Fruit fly (Drosophila melanogaster): ENCODE measurements around the gene cype.

cype gene

dm6 chr2L:5324958-5325850, 1.8 kb upstream of the cype start:
- TF ChIP-seq cic (GFP tag; optimal IDR thresholded peaks at IDR 0.05): peak; percentile 56
- TF ChIP-seq CG11617 (GFP tag; optimal IDR thresholded peaks at IDR 0.05): peak; percentile 21
- TF ChIP-seq Crg-1 (GFP tag; optimal IDR thresholded peaks at IDR 0.05): peak; percentile 60
- TF ChIP-seq CG14711 (tag; optimal IDR thresholded peaks at IDR 0.05): peak; percentile 30
- no peak for TF ChIP-seq cnc (optimal IDR thresholded peaks at IDR 0.05)
- TF ChIP-seq Hr96 (GFP tag; optimal IDR thresholded peaks at IDR 0.05): no peak
- TF ChIP-seq CG12768 (GFP tag; optimal IDR thresholded peaks at IDR 0.05): peak; percentile 49
- peak; percentile 8 for TF ChIP-seq Clk (GFP tag; optimal IDR thresholded peaks at IDR 0.05)
- TF ChIP-seq CG7101 (tag; optimal IDR thresholded peaks at IDR 0.05): peak; percentile 26
- TF ChIP-seq kay (GFP tag; ENCODE audit: borderline replicate concordance): no peak
- peak; percentile 78 for TF ChIP-seq Mnt (GFP tag; optimal IDR thresholded peaks at IDR 0.05)
- peak; percentile 50 for TF ChIP-seq tj (GFP tag; optimal IDR thresholded peaks at IDR 0.05)
- peak; percentile 2 for TF ChIP-seq CG7045 (GFP tag; optimal IDR thresholded peaks at IDR 0.05)
- peak; percentile 65 for TF ChIP-seq pad (GFP tag; optimal IDR thresholded peaks at IDR 0.05)
- TF ChIP-seq bab1 (GFP tag; optimal IDR thresholded peaks at IDR 0.05): peak; percentile 42
- peak; percentile 51 for TF ChIP-seq CG33017 (tag; optimal IDR thresholded peaks at IDR 0.05)
- no peak for TF ChIP-seq toe (GFP tag; optimal IDR thresholded peaks at IDR 0.05)
- no peak for TF ChIP-seq CG5204 (GFP tag; optimal IDR thresholded peaks at IDR 0.05)
- TF ChIP-seq CG1620 (GFP tag; optimal IDR thresholded peaks at IDR 0.05): peak; percentile 52
- peak; percentile 31 for TF ChIP-seq ovo (GFP tag; optimal IDR thresholded peaks at IDR 0.05)

dm6 chr2L:5327266-5327621, 217 bp downstream of the cype start:
- no peak for TF ChIP-seq tj (GFP tag; optimal IDR thresholded peaks at IDR 0.05)
- no peak for TF ChIP-seq Crg-1 (GFP tag; optimal IDR thresholded peaks at IDR 0.05)
- no peak for TF ChIP-seq CG14711 (tag; optimal IDR thresholded peaks at IDR 0.05)
- no peak for TF ChIP-seq CG1620 (GFP tag; optimal IDR thresholded peaks at IDR 0.05)
- no peak for TF ChIP-seq Hr96 (GFP tag; optimal IDR thresholded peaks at IDR 0.05)
- no peak for TF ChIP-seq CG7045 (GFP tag; optimal IDR thresholded peaks at IDR 0.05)
- TF ChIP-seq cnc (optimal IDR thresholded peaks at IDR 0.05): no peak
- TF ChIP-seq Mnt (GFP tag; optimal IDR thresholded peaks at IDR 0.05): no peak
- no peak for TF ChIP-seq kay (GFP tag; ENCODE audit: borderline replicate concordance)
- TF ChIP-seq ovo (GFP tag; optimal IDR thresholded peaks at IDR 0.05): no peak
- no peak for TF ChIP-seq Clk (GFP tag; optimal IDR thresholded peaks at IDR 0.05)
- TF ChIP-seq CG12768 (GFP tag; optimal IDR thresholded peaks at IDR 0.05): no peak
- no peak for TF ChIP-seq CG11617 (GFP tag; optimal IDR thresholded peaks at IDR 0.05)
- TF ChIP-seq CG5204 (GFP tag; optimal IDR thresholded peaks at IDR 0.05): no peak
- TF ChIP-seq CG7101 (tag; optimal IDR thresholded peaks at IDR 0.05): no peak
- TF ChIP-seq CG33017 (tag; optimal IDR thresholded peaks at IDR 0.05): no peak
- TF ChIP-seq toe (GFP tag; optimal IDR thresholded peaks at IDR 0.05): no peak

- TF ChIP-seq pad (GFP tag; optimal IDR thresholded peaks at IDR 0.05): no peak
- no peak for TF ChIP-seq CG7101 (tag; optimal IDR thresholded peaks at IDR 0.05)
- no peak for TF ChIP-seq bab1 (GFP tag; optimal IDR thresholded peaks at IDR 0.05)
- TF ChIP-seq CG33017 (tag; optimal IDR thresholded peaks at IDR 0.05): no peak
- no peak for TF ChIP-seq Mnt (GFP tag; optimal IDR thresholded peaks at IDR 0.05)
- no peak for TF ChIP-seq CG14711 (tag; optimal IDR thresholded peaks at IDR 0.05)
- no peak for TF ChIP-seq CG7045 (GFP tag; optimal IDR thresholded peaks at IDR 0.05)
- no peak for TF ChIP-seq Hr96 (GFP tag; optimal IDR thresholded peaks at IDR 0.05)
- TF ChIP-seq cic (GFP tag; optimal IDR thresholded peaks at IDR 0.05): no peak
- no peak for TF ChIP-seq Crg-1 (GFP tag; optimal IDR thresholded peaks at IDR 0.05)
- no peak for TF ChIP-seq CG11617 (GFP tag; optimal IDR thresholded peaks at IDR 0.05)
- TF ChIP-seq kay (GFP tag; ENCODE audit: borderline replicate concordance): no peak
Observed at dm6 chr2L:5328829-5329499, 1.9 kb downstream of the cype start, which contains the start of gene CG14022. Gene CG14022, minus strand, starts transcription at chr2L:5328879.

- no peak for TF ChIP-seq CG14711 (tag; optimal IDR thresholded peaks at IDR 0.05)
- TF ChIP-seq tj (GFP tag; optimal IDR thresholded peaks at IDR 0.05): no peak
- TF ChIP-seq Crg-1 (GFP tag; optimal IDR thresholded peaks at IDR 0.05): no peak
- no peak for TF ChIP-seq ovo (GFP tag; optimal IDR thresholded peaks at IDR 0.05)
- no peak for TF ChIP-seq cic (GFP tag; optimal IDR thresholded peaks at IDR 0.05)
- TF ChIP-seq cnc (optimal IDR thresholded peaks at IDR 0.05): no peak
- TF ChIP-seq kay (GFP tag; ENCODE audit: borderline replicate concordance): no peak
- TF ChIP-seq CG33017 (tag; optimal IDR thresholded peaks at IDR 0.05): no peak
- TF ChIP-seq toe (GFP tag; optimal IDR thresholded peaks at IDR 0.05): no peak
- TF ChIP-seq CG1620 (GFP tag; optimal IDR thresholded peaks at IDR 0.05): no peak
- TF ChIP-seq Hr96 (GFP tag; optimal IDR thresholded peaks at IDR 0.05): no peak
- TF ChIP-seq Clk (GFP tag; optimal IDR thresholded peaks at IDR 0.05): no peak
- no peak for TF ChIP-seq CG11617 (GFP tag; optimal IDR thresholded peaks at IDR 0.05)
- no peak for TF ChIP-seq CG12768 (GFP tag; optimal IDR thresholded peaks at IDR 0.05)
Observed at dm6 chr2L:5329557-5329956, 2.5 kb downstream of the cype start, which contains the start of gene TotM. Gene TotM, plus strand, starts transcription at chr2L:5329857.

dm6 chr2L:5332574-5332973, 5.5 kb downstream of the cype start:
- no peak for TF ChIP-seq CG33017 (tag; optimal IDR thresholded peaks at IDR 0.05)
- no peak for TF ChIP-seq ovo (GFP tag; optimal IDR thresholded peaks at IDR 0.05)
- TF ChIP-seq cic (GFP tag; optimal IDR thresholded peaks at IDR 0.05): peak; percentile 68
- TF ChIP-seq CG7045 (GFP tag; optimal IDR thresholded peaks at IDR 0.05): no peak
- TF ChIP-seq toe (GFP tag; optimal IDR thresholded peaks at IDR 0.05): no peak
- TF ChIP-seq Clk (GFP tag; optimal IDR thresholded peaks at IDR 0.05): no peak
- TF ChIP-seq CG7101 (tag; optimal IDR thresholded peaks at IDR 0.05): no peak

Measured in whole organism, adult.